Worm (Caenorhabditis elegans): ENCODE results near the gene C39D10.7.

Gene C39D10.7

DNA sequence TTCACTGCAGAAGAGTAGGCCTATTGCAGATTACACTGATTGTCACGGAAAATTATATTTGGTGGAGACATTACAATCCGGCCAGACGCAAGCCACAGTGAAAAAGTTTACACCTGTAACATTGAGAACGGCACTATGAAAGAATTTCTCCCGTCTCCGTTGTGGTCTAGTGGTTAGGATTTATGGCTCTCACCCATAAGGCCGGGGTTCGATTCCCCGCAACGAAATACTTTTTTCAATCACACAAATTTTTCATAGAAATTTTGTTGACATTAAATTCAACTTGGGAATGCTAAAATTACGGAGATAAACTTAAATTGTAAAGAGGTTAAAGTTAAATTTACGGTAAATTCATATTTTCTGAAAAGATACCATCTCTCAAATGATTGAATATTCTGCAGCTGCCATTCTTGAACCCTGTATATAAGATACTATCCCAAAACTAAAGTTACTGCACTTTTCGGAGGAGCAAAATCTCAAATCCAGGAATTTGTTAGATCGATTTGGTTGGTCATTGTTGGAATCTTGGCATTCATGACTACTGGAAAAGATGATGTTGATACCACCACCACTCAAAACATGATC lies 7.2 kb downstream of the C39D10.7 start, which contains the start of gene C39D10.1 (continued):
- TF ChIP-seq ztf-22 (GFP tag; optimal IDR thresholded peaks at IDR 0.05) (no peak), T26A5.8 (tag; optimal IDR thresholded peaks at IDR 0.05) (no peak), lin-35 (GFP tag; optimal IDR thresholded peaks at IDR 0.05) (no peak), B0019.2 (GFP tag; conservative IDR thresholded peaks at IDR 0.05) (no peak), lsy-27 (tag; optimal IDR thresholded peaks at IDR 0.05; ENCODE audit: borderline replicate concordance, insufficient read depth) (no peak), ekl-4 (GFP tag; IDR thresholded peaks at IDR 0.05) (no peak), F52B5.7 (tag; optimal IDR thresholded peaks at IDR 0.05) (no peak), ceh-91 (GFP tag; IDR thresholded peaks at IDR 0.05) (no peak), dpff-1 (tag; optimal IDR thresholded peaks at IDR 0.05) (no peak), F57A8.1 (GFP tag; optimal IDR thresholded peaks at IDR 0.05) (no peak), lag-1 (GFP tag; IDR thresholded peaks at IDR 0.05) (no peak), B0336.3 (GFP tag; IDR thresholded peaks at IDR 0.05) (no peak), sdz-38 (tag; optimal IDR thresholded peaks at IDR 0.05) (no peak), lin-54 (GFP tag; optimal IDR thresholded peaks at IDR 0.05) (no peak), sea-2 (GFP tag; IDR thresholded peaks at IDR 0.05) (no peak), snpc-1.1 (tag; optimal IDR thresholded peaks at IDR 0.05; ENCODE audit: insufficient read depth) (peak; percentile 12), xnd-1 (tag; optimal IDR thresholded peaks at IDR 0.05) (no peak), D2030.7 (GFP tag; IDR thresholded peaks at IDR 0.05) (peak; percentile 64), nhr-179 (tag; optimal IDR thresholded peaks at IDR 0.05) (no peak), F37B4.10 (GFP tag; IDR thresholded peaks at IDR 0.05) (no peak), ztf-28 (GFP tag; IDR thresholded peaks at IDR 0.05) (no peak), mes-4 (tag; optimal IDR thresholded peaks at IDR 0.05) (peak; percentile 26), hsf-1 (GFP tag; IDR thresholded peaks at IDR 0.05) (no peak), lin-40 (tag; optimal IDR thresholded peaks at IDR 0.05) (peak; percentile 8), attf-6 (GFP tag; IDR thresholded peaks at IDR 0.05) (peak; percentile 19; the same call in 1 of the 2 replicates), efl-1 (GFP tag; optimal IDR thresholded peaks at IDR 0.05) (no peak), him-1 (tag; optimal IDR thresholded peaks at IDR 0.05) (peak; percentile 76), F55B11.4 (tag; optimal IDR thresholded peaks at IDR 0.05; ENCODE audit: borderline replicate concordance, insufficient read depth) (no peak), F23B12.7 (tag; optimal IDR thresholded peaks at IDR 0.05; ENCODE audit: insufficient read depth) (peak; percentile 31), ccch-3 (GFP tag; optimal IDR thresholded peaks at IDR 0.05) (no peak), let-526 (GFP tag; IDR thresholded peaks at IDR 0.05) (no peak)

- TF ChIP-seq atf-7 (tag; optimal IDR thresholded peaks at IDR 0.05): no peak
- TF ChIP-seq snpc-1.3 (tag; optimal IDR thresholded peaks at IDR 0.05; ENCODE audit: insufficient read depth): no peak
- TF ChIP-seq egl-44 (GFP tag; IDR thresholded peaks at IDR 0.05): no peak
- TF ChIP-seq rcor-1 (GFP tag; IDR thresholded peaks at IDR 0.05): no peak
- no peak for TF ChIP-seq K12H6.12 (tag; optimal IDR thresholded peaks at IDR 0.05)
- no peak for TF ChIP-seq lin-35 (GFP tag; optimal IDR thresholded peaks at IDR 0.05)
- no peak for TF ChIP-seq F22D6.2 (tag; optimal IDR thresholded peaks at IDR 0.05)
- no peak for TF ChIP-seq cebp-2 (GFP tag; IDR thresholded peaks at IDR 0.05)
- TF ChIP-seq B0261.1 (tag; optimal IDR thresholded peaks at IDR 0.05): no peak
- no peak for TF ChIP-seq ama-1 (optimal IDR thresholded peaks at IDR 0.05)
- TF ChIP-seq ama-1 (GFP tag; optimal IDR thresholded peaks at IDR 0.05): no peak
- no peak for TF ChIP-seq F55B11.4 (tag; optimal IDR thresholded peaks at IDR 0.05; ENCODE audit: borderline replicate concordance, insufficient read depth)
- TF ChIP-seq madf-3 (GFP tag; IDR thresholded peaks at IDR 0.05): no peak
- TF ChIP-seq nhr-90 (tag; optimal IDR thresholded peaks at IDR 0.05): no peak
- TF ChIP-seq ceh-58 (GFP tag; IDR thresholded peaks at IDR 0.05): no peak
- TF ChIP-seq lir-1 (GFP tag; conservative IDR thresholded peaks at IDR 0.05): no peak
- no peak for TF ChIP-seq dpl-1 (GFP tag; optimal IDR thresholded peaks at IDR 0.05)
Observed at ce11 chrX:7902976-7903375, 10.8 kb downstream of the C39D10.7 start, which contains the start of gene C39D10.11. C39D10.11 (plus strand) TSS chrX:7903276.
